Fruit fly (Drosophila melanogaster) whole organism, wandering third instar larva: Measurements from ENCODE around the gene Cdk8.

Experiments used
- Hr83 ChIP-seq: fragments of 200-300 bp; sonication (Bioruptor generic); optimal IDR thresholded peaks from 2 replicates; lab custom pipeline; 2016; ENCODE audit warnings: missing biosample characterization, mild to moderate bottlenecking, missing genetic modification characterization, moderate library complexity; ENCODE audit not compliant: poor library complexity, severe bottlenecking
- Myc ChIP-seq: fragments of >200 bp; optimal IDR thresholded peaks from 2 replicates; lab custom pipeline; 2017
- OdsH ChIP-seq: fragments of 200-800 bp; sonication (Bioruptor generic); optimal IDR thresholded peaks from 2 replicates; lab custom pipeline; 2016; ENCODE audit warnings: missing biosample characterization, mild to moderate bottlenecking, missing genetic modification characterization
- Vsx2 ChIP-seq: fragments of 200-300, 225-300 bp; sonication (Bioruptor generic); optimal IDR thresholded peaks from 2 replicates; lab custom pipeline; 2018; ENCODE audit warnings: missing biosample characterization, missing genetic modification characterization; ENCODE audit not compliant: partially characterized antibody
- br ChIP-seq: fragments of 200-800 bp; sonication (Bioruptor generic); optimal IDR thresholded peaks from 2 replicates; lab custom pipeline; 2016; ENCODE audit warnings: missing biosample characterization, missing genetic modification characterization
- dl ChIP-seq, 2 experiments: fragments of 175-275, 200-275 bp in 1 of 2; fragments of 200-275 bp in 1 of 2; sonication (Bioruptor generic); optimal IDR thresholded peaks; lab custom pipeline; 2018; ENCODE audit warnings: mild to moderate bottlenecking in 2 of 2, missing biosample characterization in 2 of 2, missing genetic modification characterization in 2 of 2, moderate library complexity in 2 of 2; ENCODE audit not compliant: partially characterized antibody in 2 of 2, insufficient read depth in 1 of 2
- h ChIP-seq: fragments of 200-800 bp; sonication (Bioruptor generic); optimal IDR thresholded peaks from 3 replicates; lab custom pipeline; 2016; ENCODE audit warnings: missing biosample characterization, mild to moderate bottlenecking, missing genetic modification characterization
- pan ChIP-seq: fragments of >200 bp; optimal IDR thresholded peaks from 2 replicates; lab custom pipeline; 2017
- psq ChIP-seq: fragments of 200-800 bp; sonication (Bioruptor generic); optimal IDR thresholded peaks from 3 replicates; lab custom pipeline; 2017; ENCODE audit warnings: missing biosample characterization, mild to moderate bottlenecking, missing genetic modification characterization, moderate library complexity
- sage ChIP-seq: fragments of 200-800 bp; sonication (Bioruptor generic); optimal IDR thresholded peaks from 2 replicates; lab custom pipeline; 2016; ENCODE audit warnings: missing biosample characterization, mild to moderate bottlenecking, missing genetic modification characterization
- tai ChIP-seq: sonication (Bioruptor generic); optimal IDR thresholded peaks from 2 replicates; lab custom pipeline; 2016; ENCODE audit warnings: missing biosample characterization, missing genetic modification characterization

- TF ChIP-seq Myc, result no peak
- no peak for TF ChIP-seq OdsH (GFP tag; lab: Kevin White, UChicago)
- TF ChIP-seq pan (lab: Kevin White, UChicago), result no peak
- TF ChIP-seq sage, result no peak
- no peak for TF ChIP-seq dl (GFP tag; optimal IDR thresholded peaks at IDR 0.05; lab: Kevin White, UChicago; ENCODE audit: insufficient read depth in 1 of 2, partially characterized antibody in 2 of 2)
- TF ChIP-seq tai (GFP tag; lab: Kevin White, UChicago), result no peak
- no peak for TF ChIP-seq psq (GFP tag; lab: Kevin White, UChicago)
- TF ChIP-seq Vsx2 (GFP tag; lab: Kevin White, UChicago), result no peak
- no peak for TF ChIP-seq br (GFP tag; lab: Kevin White, UChicago)
- TF ChIP-seq Hr83, result no peak
- TF ChIP-seq h (GFP tag; lab: Kevin White, UChicago), result no peak
These were observed 1.4 kb downstream of the Cdk8 start for dm6 chr3L:9837053-9837452.
